Fruit fly (Drosophila melanogaster) S2 (cell line): ENCODE measurements around the gene eIF2Bbeta.

ENCODE experiments used
- CG8478 ChIP-seq: fragments of >200 bp; optimal IDR thresholded peaks from 2 replicates; lab custom pipeline; 2018
- CTCF ChIP-seq, 2 experiments: fragments of >200 bp; optimal IDR thresholded peaks; 2 replicates each; lab custom pipeline; 2018

DNA sequence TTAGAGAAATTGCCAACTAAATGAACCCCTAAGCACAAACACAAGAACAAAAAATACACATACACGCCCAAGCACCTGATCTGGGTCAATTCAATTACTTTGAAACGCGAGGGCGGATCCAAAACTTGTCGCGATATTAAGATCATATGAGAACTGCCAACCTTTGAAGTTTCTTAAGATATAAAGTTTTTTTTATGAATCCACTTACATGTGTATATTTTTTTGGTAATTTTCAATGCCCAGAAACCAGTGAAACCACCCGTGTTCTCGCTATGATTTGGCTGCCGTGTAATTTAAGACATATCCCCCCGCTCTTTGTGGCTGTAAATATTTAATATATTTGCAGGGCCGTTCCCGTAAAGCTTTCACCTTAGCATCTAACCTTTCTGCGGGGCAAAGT lies 45.3 kb downstream of the eIF2Bbeta start:
- TF ChIP-seq CG8478 (lab: Kevin White, UChicago) (no peak), CTCF (optimal IDR thresholded peaks at IDR 0.05; lab: Kevin White, UChicago) (no peak)
